Worm (Caenorhabditis elegans) whole organism, midembryonic: ENCODE results near the gene F58E6.13.

ENCODE experiments used
- cog-1 ChIP-seq: sonication (generic microtip); optimal IDR thresholded peaks from 2 replicates; lab custom pipeline; 2016; ENCODE audit warnings: missing genetic modification characterization, missing compliant biosample characterization
- flt-1 ChIP-seq: fragments of 200-800 bp; sonication (Bioruptor generic); IDR thresholded peaks from 2 replicates; pipeline ENCODE4 v1.3.6; 2022; ENCODE audit warnings: missing genetic modification characterization, missing compliant biosample characterization
- klf-2 ChIP-seq: fragments of 200-800 bp; sonication (Bioruptor generic); conservative IDR thresholded peaks from 2 replicates; pipeline ENCODE4 v1.3.6; 2022; ENCODE audit warnings: missing genetic modification reagents, missing genetic modification characterization, missing compliant biosample characterization
- med-1 ChIP-seq: sonication (generic microtip); optimal IDR thresholded peaks from 2 replicates; lab custom pipeline; 2017; ENCODE audit warnings: missing genetic modification characterization, mild to moderate bottlenecking, missing compliant biosample characterization, antibody characterized with exemption, missing genetic modification reagents; ENCODE audit not compliant: insufficient read depth
- ref-1 ChIP-seq: fragments of 200-800 bp; sonication (Bioruptor generic); conservative IDR thresholded peaks from 2 replicates; pipeline ENCODE4 v1.3.6; 2022; ENCODE audit warnings: missing genetic modification reagents, missing genetic modification characterization, missing compliant biosample characterization

ce11 chrV:9712418-9713173 is 32.4 kb upstream of the F58E6.13 start:
- TF ChIP-seq klf-2 (no peak), flt-1 (GFP tag; lab: Robert Waterston, UW) (no peak), cog-1 (tag; lab: Kevin White, UChicago) (no peak), med-1 (GFP tag; lab: Kevin White, UChicago) (no peak), ref-1 (GFP tag; lab: Robert Waterston, UW) (no peak)
